Worm (Caenorhabditis elegans): ENCODE data around the gene F28H7.2.

Gene F28H7.2

ce11 chrV:10745034-10745433, 2.7 kb upstream of the F28H7.2 start, which contains the start of gene srj-21:
Gene srj-21 (plus strand): TSS chrV:10745334.
- TF ChIP-seq snpc-1.1 (tag; optimal IDR thresholded peaks at IDR 0.05; ENCODE audit: insufficient read depth) = no peak
- TF ChIP-seq madf-8 (GFP tag; conservative IDR thresholded peaks at IDR 0.05) = no peak
- no peak for TF ChIP-seq F57C9.4 (tag; optimal IDR thresholded peaks at IDR 0.05)
- TF ChIP-seq sptf-2 (GFP tag; optimal IDR thresholded peaks at IDR 0.05) = no peak
- no peak for TF ChIP-seq ztf-26 (tag; optimal IDR thresholded peaks at IDR 0.05)
- no peak for TF ChIP-seq nfya-1 (tag; optimal IDR thresholded peaks at IDR 0.05; ENCODE audit: borderline replicate concordance, insufficient read depth)
- no peak for TF ChIP-seq ccch-3 (GFP tag; optimal IDR thresholded peaks at IDR 0.05)
- no peak for TF ChIP-seq lag-1 (GFP tag; IDR thresholded peaks at IDR 0.05)
- TF ChIP-seq pha-4 (tag; optimal IDR thresholded peaks at IDR 0.05) = no peak
- TF ChIP-seq dpff-1 (tag; optimal IDR thresholded peaks at IDR 0.05) = no peak
- no peak for TF ChIP-seq T26A5.8 (tag; optimal IDR thresholded peaks at IDR 0.05)
- TF ChIP-seq F10E7.11 (tag; optimal IDR thresholded peaks at IDR 0.05) = no peak
- TF ChIP-seq cebp-1 (GFP tag; IDR thresholded peaks at IDR 0.05) = no peak
- TF ChIP-seq cebp-1 (tag; optimal IDR thresholded peaks at IDR 0.05) = no peak
- TF ChIP-seq ztf-18 (tag; optimal IDR thresholded peaks at IDR 0.05) = no peak

ce11 chrV:10750630-10751029, 2.9 kb downstream of the F28H7.2 start, which contains the start of gene F28H7.3:
Gene F28H7.3 (minus strand): TSS chrV:10750788.
- TF ChIP-seq nhr-80 (tag; optimal IDR thresholded peaks at IDR 0.05) = peak; percentile 90
- TF ChIP-seq unc-62 (GFP tag; optimal IDR thresholded peaks at IDR 0.05) = no peak

ce11 chrV:10754050-10754449, 6.3 kb downstream of the F28H7.2 start, which contains the start of gene F28H7.7:
Gene F28H7.7 (minus strand): TSS chrV:10754150.
- TF ChIP-seq Y79H2A.3 (GFP tag; conservative IDR thresholded peaks at IDR 0.05) (no peak), lin-54 (GFP tag; optimal IDR thresholded peaks at IDR 0.05) (no peak), F10E7.11 (tag; optimal IDR thresholded peaks at IDR 0.05) (no peak), F55B11.4 (tag; optimal IDR thresholded peaks at IDR 0.05; ENCODE audit: borderline replicate concordance, insufficient read depth) (no peak), cebp-2 (GFP tag; IDR thresholded peaks at IDR 0.05) (no peak), F37B4.10 (GFP tag; IDR thresholded peaks at IDR 0.05) (no peak), bed-1 (GFP tag; IDR thresholded peaks at IDR 0.05) (no peak), hsf-1 (GFP tag; IDR thresholded peaks at IDR 0.05) (no peak), let-607 (tag; optimal IDR thresholded peaks at IDR 0.05) (no peak), aptf-2 (GFP tag; conservative IDR thresholded peaks at IDR 0.05) (no peak), egrh-3 (GFP tag; IDR thresholded peaks at IDR 0.05) (no peak), Y95B8A.8 (GFP tag; IDR thresholded peaks at IDR 0.05) (no peak), unc-62 (GFP tag; optimal IDR thresholded peaks at IDR 0.05) (no peak), F23B12.7 (tag; optimal IDR thresholded peaks at IDR 0.05; ENCODE audit: insufficient read depth) (no peak), hmg-20 (GFP tag; IDR thresholded peaks at IDR 0.05) (no peak), die-1 (tag; optimal IDR thresholded peaks at IDR 0.05) (no peak), T26A5.8 (tag; optimal IDR thresholded peaks at IDR 0.05) (no peak)

ce11 chrV:10756698-10757097, 9.0 kb downstream of the F28H7.2 start, which contains the start of gene irld-6:
Gene irld-6 (minus strand): TSS chrV:10756798.
- TF ChIP-seq zim-3 (tag; optimal IDR thresholded peaks at IDR 0.05) = no peak
- no peak for TF ChIP-seq mes-4 (tag; optimal IDR thresholded peaks at IDR 0.05)
- TF ChIP-seq ccch-3 (GFP tag; optimal IDR thresholded peaks at IDR 0.05) = no peak
- TF ChIP-seq sea-2 (GFP tag; IDR thresholded peaks at IDR 0.05) = no peak
- TF ChIP-seq F10E7.11 (tag; optimal IDR thresholded peaks at IDR 0.05) = no peak
- TF ChIP-seq K11D2.4 (GFP tag; IDR thresholded peaks at IDR 0.05) = no peak
